Worm (Caenorhabditis elegans): ENCODE measurements around the gene zipt-13.

The zipt-13 gene

ce11 chrX:10188493-10188895, 48.2 kb downstream of the zipt-13 start (continued):
- peak; percentile 27 for TF ChIP-seq gei-8 (GFP tag; optimal IDR thresholded peaks at IDR 0.05)
- TF ChIP-seq egl-27 (tag; optimal IDR thresholded peaks at IDR 0.05): no peak
- TF ChIP-seq ctbp-1 (GFP tag; IDR thresholded peaks at IDR 0.05): peak; percentile 74
- no peak for TF ChIP-seq zip-11 (GFP tag; IDR thresholded peaks at IDR 0.05)
- peak; percentile 55; the same call in 1 of the 2 replicates for TF ChIP-seq nhr-42 (GFP tag; IDR thresholded peaks at IDR 0.05)
- TF ChIP-seq daf-19 (GFP tag; conservative IDR thresholded peaks at IDR 0.05): no peak
- TF ChIP-seq spr-3 (GFP tag; optimal IDR thresholded peaks at IDR 0.05): no peak
- TF ChIP-seq R02D3.7 (tag; optimal IDR thresholded peaks at IDR 0.05): no peak
- peak; percentile 91 for TF ChIP-seq hlh-11 (tag; optimal IDR thresholded peaks at IDR 0.05)
- TF ChIP-seq rbr-2 (tag; optimal IDR thresholded peaks at IDR 0.05): peak; percentile 92
- no peak for TF ChIP-seq unc-39 (tag; optimal IDR thresholded peaks at IDR 0.05)
- TF ChIP-seq dve-1 (tag; optimal IDR thresholded peaks at IDR 0.05; ENCODE audit: insufficient read depth): peak; percentile 83

DNA sequence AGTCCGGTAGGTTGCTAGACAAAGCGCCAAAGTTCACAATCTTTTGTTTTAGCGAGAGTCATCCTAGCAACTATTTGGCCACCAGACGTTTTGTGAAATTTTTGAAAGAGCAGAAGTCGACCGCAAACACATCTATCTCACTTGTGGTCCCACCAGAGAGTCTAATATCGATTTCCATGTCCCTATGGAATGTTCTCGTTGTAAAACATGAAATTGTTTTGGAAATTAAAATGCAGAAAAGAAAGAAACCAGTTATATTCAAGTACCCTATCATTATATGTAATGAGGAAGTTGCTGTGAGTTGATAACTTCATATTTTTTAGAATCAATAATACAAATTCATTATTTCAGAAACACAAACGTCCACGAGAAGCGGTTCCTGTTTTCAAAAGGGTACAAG, 52.0 kb downstream of the zipt-13 start:
- TF ChIP-seq aha-1 (tag): peak; percentile 90
- TF ChIP-seq ces-1 (GFP tag; optimal IDR thresholded peaks at IDR 0.05): no peak

Measured in whole organism, L4 larva.